Worm (Caenorhabditis elegans): ENCODE results near the gene cept-2.

DNA sequence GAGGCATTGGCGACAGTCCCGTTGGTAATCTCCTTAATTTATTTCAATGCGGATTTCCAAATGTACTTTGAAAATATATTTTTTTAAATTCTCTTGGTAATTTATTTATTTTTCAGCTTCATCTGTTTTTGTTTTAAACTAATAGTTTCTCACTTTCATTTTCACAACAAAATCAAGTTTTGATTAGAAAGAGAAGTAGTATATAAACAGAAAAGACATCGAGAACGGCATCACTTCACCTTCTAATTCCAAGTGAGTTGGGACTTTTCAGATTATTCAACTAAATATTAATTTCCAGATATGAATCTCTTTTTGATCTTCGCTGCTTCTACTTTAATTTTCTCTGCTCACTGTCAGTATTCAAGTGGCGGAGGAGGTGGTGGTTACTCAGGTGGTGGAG, 27.3 kb upstream of the cept-2 start, which contains the start of gene F47B8.14:
- TF ChIP-seq hrde-1 (tag; optimal IDR thresholded peaks at IDR 0.05; ENCODE audit: borderline replicate concordance) (no peak), sea-2 (GFP tag; IDR thresholded peaks at IDR 0.05) (no peak), T07F8.4 (tag; optimal IDR thresholded peaks at IDR 0.05) (no peak), dpff-1 (tag; optimal IDR thresholded peaks at IDR 0.05) (no peak), egl-44 (GFP tag; IDR thresholded peaks at IDR 0.05) (no peak), dox-1 (GFP tag; IDR thresholded peaks at IDR 0.05) (no peak), akir-1 (GFP tag; optimal IDR thresholded peaks at IDR 0.05) (no peak), xnd-1 (tag; optimal IDR thresholded peaks at IDR 0.05) (no peak), ztf-22 (GFP tag; optimal IDR thresholded peaks at IDR 0.05) (no peak), ceh-58 (GFP tag; IDR thresholded peaks at IDR 0.05) (no peak), mel-28 (tag; optimal IDR thresholded peaks at IDR 0.05; ENCODE audit: borderline replicate concordance) (no peak), C17E4.6 (GFP tag; IDR thresholded peaks at IDR 0.05) (no peak), egl-18 (GFP tag; IDR thresholded peaks at IDR 0.05) (no peak)
